Fruit fly (Drosophila melanogaster): ENCODE data around the gene Tdrd3.
A peak's percentile ranks its signal among the peaks of the same experiment; 100 is the strongest.

Tdrd3 gene

dm6 chr3L:14755951-14756723, 30.5 kb upstream of the Tdrd3 start (continued):
- TF ChIP-seq zfh2 (GFP tag; optimal IDR thresholded peaks at IDR 0.05) (peak; percentile 82), CG18011 (GFP tag; optimal IDR thresholded peaks at IDR 0.05) (peak; percentile 54), Hr78 (GFP tag; optimal IDR thresholded peaks at IDR 0.05) (peak in 1 of 2 experiments; percentile 97), lov (optimal IDR thresholded peaks at IDR 0.05) (no peak), lov (GFP tag; IDR thresholded peaks at IDR 0.05) (no peak), sug (tag; optimal IDR thresholded peaks at IDR 0.05) (peak; percentile 62), klu (GFP tag; IDR thresholded peaks at IDR 0.05) (peak; percentile 66), tx (GFP tag; optimal IDR thresholded peaks at IDR 0.05) (peak; percentile 69), Sin3A (optimal IDR thresholded peaks at IDR 0.05) (no peak), CG18619 (GFP tag; optimal IDR thresholded peaks at IDR 0.05) (peak; percentile 92), nmo (GFP tag; optimal IDR thresholded peaks at IDR 0.05) (peak; percentile 93), CG3281 (GFP tag; optimal IDR thresholded peaks at IDR 0.05) (peak; percentile 95), CG6272 (GFP tag; IDR thresholded peaks at IDR 0.05) (peak; percentile 71), fu2 (GFP tag; optimal IDR thresholded peaks at IDR 0.05) (peak; percentile 86), sc (optimal IDR thresholded peaks at IDR 0.05) (no peak), sc (GFP tag; optimal IDR thresholded peaks at IDR 0.05) (peak; percentile 43), caup (GFP tag; optimal IDR thresholded peaks at IDR 0.05; ENCODE audit: severe bottlenecking) (peak; percentile 79), gcm (GFP tag; optimal IDR thresholded peaks at IDR 0.05) (peak; percentile 74), Jarid2 (GFP tag; optimal IDR thresholded peaks at IDR 0.05) (no peak), Atf3 (GFP tag; optimal IDR thresholded peaks at IDR 0.05) (peak; percentile 37), CG2875 (GFP tag; optimal IDR thresholded peaks at IDR 0.05) (peak; percentile 70), CG2120 (GFP tag; optimal IDR thresholded peaks at IDR 0.05) (peak; percentile 94), CG13123 (GFP tag; optimal IDR thresholded peaks at IDR 0.05) (peak; percentile 14), Adf1 (GFP tag; IDR thresholded peaks at IDR 0.05) (peak; percentile 87), Neu2 (GFP tag; optimal IDR thresholded peaks at IDR 0.05; ENCODE audit: borderline replicate concordance) (no peak), CG10979 (tag; optimal IDR thresholded peaks at IDR 0.05) (peak; percentile 77), CG13287 (GFP tag; IDR thresholded peaks at IDR 0.05; ENCODE audit: partially characterized antibody) (peak; percentile 47; the same call in 1 of the 2 replicates), Sox100B (GFP tag; optimal IDR thresholded peaks at IDR 0.05) (peak; percentile 95), CG6254 (GFP tag; optimal IDR thresholded peaks at IDR 0.05) (peak; percentile 60), danr (GFP tag; IDR thresholded peaks at IDR 0.05) (peak; percentile 61), CG15696 (tag; optimal IDR thresholded peaks at IDR 0.05) (peak; percentile 56), Dref (GFP tag; IDR thresholded peaks at IDR 0.05) (no peak), phol (tag; optimal IDR thresholded peaks at IDR 0.05) (peak; percentile 91), Poxn (GFP tag; IDR thresholded peaks at IDR 0.05) (peak; percentile 57), pfk (GFP tag; optimal IDR thresholded peaks at IDR 0.05) (no peak), CG31224 (GFP tag; IDR thresholded peaks at IDR 0.05) (peak; percentile 70), disco-r (GFP tag; optimal IDR thresholded peaks at IDR 0.05) (peak; percentile 74), Stat92E (GFP tag; optimal IDR thresholded peaks at IDR 0.05) (no peak), ATbp (GFP tag; optimal IDR thresholded peaks at IDR 0.05) (peak; percentile 78), CG8281 (tag; optimal IDR thresholded peaks at IDR 0.05) (peak; percentile 76), trh (GFP tag; optimal IDR thresholded peaks at IDR 0.05) (peak; percentile 28), CG4820 (GFP tag; optimal IDR thresholded peaks at IDR 0.05) (peak; percentile 83), CG9609 (GFP tag; optimal IDR thresholded peaks at IDR 0.05) (peak; percentile 66), ci (GFP tag; IDR thresholded peaks at IDR 0.05) (peak; percentile 72; the same call in 1 of the 3 replicates), chinmo (GFP tag; IDR thresholded peaks at IDR 0.05; ENCODE audit: partially characterized antibody) (peak; percentile 98; the same call in 3 of the 4 replicates), Doc3 (GFP tag; IDR thresholded peaks at IDR 0.05; ENCODE audit: partially characterized antibody) (no peak; the same call in 2 of the 3 replicates), CG18764 (GFP tag; optimal IDR thresholded peaks at IDR 0.05) (peak; percentile 17), ind (GFP tag; optimal IDR thresholded peaks at IDR 0.05) (peak; percentile 87)
